Worm (Caenorhabditis elegans): ENCODE data around the gene del-2.

DNA sequence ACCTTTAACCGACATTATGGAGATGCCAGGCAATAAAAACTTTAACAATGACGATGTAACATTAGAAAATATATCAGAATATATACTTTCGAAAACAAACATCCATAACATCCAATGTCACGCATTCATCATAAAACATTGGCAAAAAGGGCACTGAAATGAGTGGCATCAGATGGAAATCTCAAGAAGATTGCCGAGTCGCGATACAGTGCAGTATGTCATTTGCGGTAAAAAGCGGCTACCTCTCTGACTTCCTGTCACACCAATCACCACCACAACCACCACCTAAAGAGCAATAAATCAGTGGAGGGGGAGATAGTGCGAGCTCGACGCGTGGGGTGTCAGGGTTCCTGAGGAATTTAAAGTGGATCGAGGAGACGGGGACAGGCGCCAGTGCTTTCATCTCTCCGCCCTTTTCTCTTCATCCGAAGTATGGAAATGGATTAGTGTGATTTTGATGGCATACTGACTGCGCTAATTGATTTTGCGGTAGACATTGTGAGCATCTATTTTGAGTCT is 28.7 kb downstream of the del-2 start:
- no peak for TF ChIP-seq ets-4 (GFP tag; optimal IDR thresholded peaks at IDR 0.05)
- TF ChIP-seq hmg-20 (GFP tag; IDR thresholded peaks at IDR 0.05): no peak
- TF ChIP-seq egrh-3 (GFP tag; IDR thresholded peaks at IDR 0.05): no peak
- no peak for TF ChIP-seq sptf-2 (GFP tag; optimal IDR thresholded peaks at IDR 0.05)
- TF ChIP-seq nfya-1 (tag; optimal IDR thresholded peaks at IDR 0.05; ENCODE audit: borderline replicate concordance, insufficient read depth): no peak
- TF ChIP-seq ceh-27 (GFP tag; optimal IDR thresholded peaks at IDR 0.05): no peak
- no peak for TF ChIP-seq tlf-1 (GFP tag; optimal IDR thresholded peaks at IDR 0.05)
- no peak for TF ChIP-seq ceh-58 (GFP tag; IDR thresholded peaks at IDR 0.05)
- TF ChIP-seq nhr-80 (tag; optimal IDR thresholded peaks at IDR 0.05): no peak
- TF ChIP-seq ztf-3 (GFP tag; optimal IDR thresholded peaks at IDR 0.05): no peak
- no peak for TF ChIP-seq lir-1 (GFP tag; conservative IDR thresholded peaks at IDR 0.05)
- no peak for TF ChIP-seq bed-2 (GFP tag; IDR thresholded peaks at IDR 0.05)
- TF ChIP-seq dpl-1 (GFP tag; optimal IDR thresholded peaks at IDR 0.05): no peak
- no peak for TF ChIP-seq pha-4 (tag; optimal IDR thresholded peaks at IDR 0.05)
